Worm (Caenorhabditis elegans) whole organism, L4 larva: Measurements from ENCODE around the gene T09A5.15.

ENCODE experiments used
- F10B5.3 ChIP-seq: sonication (generic microtip); optimal IDR thresholded peaks from 2 replicates; lab custom pipeline; 2016; ENCODE audit warnings: mild to moderate bottlenecking, missing genetic modification characterization, missing compliant biosample characterization
- F26F4.8 ChIP-seq: fragments of 200-800 bp; sonication (Bioruptor generic); conservative IDR thresholded peaks from 2 replicates; pipeline ENCODE4 v1.3.6; 2022; ENCODE audit warnings: missing genetic modification characterization, missing compliant biosample characterization
- F44E2.7 ChIP-seq: fragments of 200-800 bp; sonication (Bioruptor generic); IDR thresholded peaks from 2 replicates; pipeline ENCODE4 v2.1.2; 2022; ENCODE audit warnings: missing genetic modification characterization, missing compliant biosample characterization
- Y5F2A.4 ChIP-seq: fragments of 200-800 bp; sonication (Bioruptor generic); optimal IDR thresholded peaks from 2 replicates; lab custom pipeline; 2018; ENCODE audit warnings: mild to moderate bottlenecking, missing genetic modification characterization, missing compliant biosample characterization
- aha-1 ChIP-seq: fragments of 150-350 bp; peaks from one replicate; lab custom pipeline; 2014; ENCODE audit warnings: missing biosample characterization, missing genetic modification characterization
- ceh-20 ChIP-seq: fragments of 200-800 bp; sonication (Bioruptor generic); IDR thresholded peaks from 2 replicates; pipeline ENCODE4 v1.3.6; 2022; ENCODE audit warnings: missing genetic modification reagents, missing genetic modification characterization, missing compliant biosample characterization
- ceh-62 ChIP-seq: sonication (generic microtip); optimal IDR thresholded peaks from 2 replicates; lab custom pipeline; 2017; ENCODE audit warnings: missing biosample characterization, missing genetic modification characterization
- cey-2 ChIP-seq: sonication (generic microtip); optimal IDR thresholded peaks from 3 replicates; lab custom pipeline; 2017; ENCODE audit warnings: missing genetic modification characterization, mild to moderate bottlenecking, missing compliant biosample characterization, antibody characterized with exemption, borderline replicate concordance; ENCODE audit not compliant: insufficient read depth
- daf-16 ChIP-seq, 3 experiments: sonication (generic microtip); optimal IDR thresholded peaks; 2 replicates each; lab custom pipeline; 2016 to 2017; ENCODE audit warnings: missing genetic modification characterization in 3 of 3, missing genetic modification reagents in 3 of 3, mild to moderate bottlenecking in 2 of 3, missing compliant biosample characterization in 2 of 3, missing biosample characterization in 1 of 3, moderate library complexity in 1 of 3
- dmd-9 ChIP-seq: fragments of 200-800 bp; sonication (Bioruptor generic); IDR thresholded peaks from 2 replicates; pipeline ENCODE4 v1.3.6; 2022; ENCODE audit warnings: missing genetic modification reagents, missing genetic modification characterization, missing compliant biosample characterization
- fkh-10 ChIP-seq: fragments of 150-350 bp; optimal IDR thresholded peaks from 2 replicates; lab custom pipeline; 2014; ENCODE audit warnings: missing biosample characterization, missing genetic modification reagents, missing genetic modification characterization
- hif-1 ChIP-seq, 2 experiments: sonication (generic microtip); optimal IDR thresholded peaks; 2 replicates each; lab custom pipeline; 2016 to 2017; ENCODE audit warnings: missing compliant biosample characterization in 2 of 2, missing genetic modification characterization in 2 of 2, missing genetic modification reagents in 2 of 2, missing genotype in 2 of 2, mild to moderate bottlenecking in 1 of 2
- hlh-11 ChIP-seq: fragments of 200-800 bp; sonication (Bioruptor generic); optimal IDR thresholded peaks from 2 replicates; lab custom pipeline; 2018; ENCODE audit warnings: mild to moderate bottlenecking, missing genetic modification characterization, missing compliant biosample characterization
- hmg-1.1 ChIP-seq: fragments of 200-800 bp; sonication (Bioruptor generic); IDR thresholded peaks from 2 replicates; pipeline ENCODE4 v1.3.6; 2022; ENCODE audit warnings: missing genetic modification reagents, missing genetic modification characterization, missing compliant biosample characterization
- jun-1 ChIP-seq: fragments of 150-350 bp; optimal IDR thresholded peaks from 2 replicates; lab custom pipeline; 2014; ENCODE audit warnings: missing biosample characterization, missing genetic modification reagents, missing genetic modification characterization
- lsy-2 ChIP-seq, 2 experiments: fragments of 150-350 bp in 1 of 2; sonication (generic microtip) in 1 of 2; optimal IDR thresholded peaks; 2 replicates each; lab custom pipeline; 2014 to 2017; ENCODE audit warnings: missing biosample characterization in 2 of 2, missing genetic modification characterization in 2 of 2
- mdl-1 ChIP-seq, 2 experiments: fragments of 150-350 bp in 1 of 2; sonication (generic microtip) in 1 of 2; optimal IDR thresholded peaks; 2 replicates each; lab custom pipeline; 2014 to 2017; ENCODE audit warnings: missing biosample characterization in 2 of 2, missing genetic modification characterization in 2 of 2
- mep-1 ChIP-seq: fragments of 150-350 bp; sonication (generic microtip); optimal IDR thresholded peaks from 3 replicates; lab custom pipeline; 2014; ENCODE audit warnings: missing biosample characterization, missing genetic modification characterization
- mes-2 ChIP-seq: sonication (generic microtip); optimal IDR thresholded peaks from 2 replicates; lab custom pipeline; 2016; ENCODE audit warnings: missing genotype, mild to moderate bottlenecking, missing genetic modification characterization, missing compliant biosample characterization; ENCODE audit not compliant: poor library complexity, severe bottlenecking
- nhr-11 ChIP-seq: fragments of 150-350 bp; optimal IDR thresholded peaks from 2 replicates; lab custom pipeline; 2014; ENCODE audit warnings: missing biosample characterization, missing genetic modification characterization
- nhr-111 ChIP-seq: fragments of 200-800 bp; sonication (Bioruptor generic); optimal IDR thresholded peaks from 2 replicates; lab custom pipeline; 2018; ENCODE audit warnings: mild to moderate bottlenecking, missing genetic modification characterization, missing compliant biosample characterization
- nhr-237 ChIP-seq: sonication (generic microtip); optimal IDR thresholded peaks from 2 replicates; lab custom pipeline; 2017; ENCODE audit warnings: missing biosample characterization, missing genetic modification characterization
- nhr-25 ChIP-seq: sonication (generic microtip); optimal IDR thresholded peaks from 2 replicates; lab custom pipeline; 2017; ENCODE audit warnings: missing genetic modification characterization, mild to moderate bottlenecking, missing compliant biosample characterization, antibody characterized with exemption, moderate library complexity, borderline replicate concordance; ENCODE audit not compliant: insufficient read depth
- nhr-76 ChIP-seq: fragments of 150-350 bp; optimal IDR thresholded peaks from 2 replicates; lab custom pipeline; 2014; ENCODE audit warnings: missing biosample characterization, missing genetic modification characterization
- nhr-77 ChIP-seq: fragments of 150-350 bp; optimal IDR thresholded peaks from 2 replicates; lab custom pipeline; 2014; ENCODE audit warnings: missing biosample characterization, missing genetic modification characterization
- pha-4 ChIP-seq, 2 experiments: fragments of 150-350 bp in 1 of 2; fragments of 200-800 bp in 1 of 2; sonication (Bioruptor generic) in 1 of 2; IDR thresholded peaks in 1 of 2; optimal IDR thresholded peaks in 1 of 2; 2 replicates each; pipeline versions ENCODE4 v1.3.6 to Lab custom; 2014 to 2022; ENCODE audit warnings: missing genetic modification characterization in 2 of 2, missing genetic modification reagents in 2 of 2, missing biosample characterization in 1 of 2, missing compliant biosample characterization in 1 of 2
- rbr-2 ChIP-seq: sonication (generic microtip); optimal IDR thresholded peaks from 2 replicates; lab custom pipeline; 2016; ENCODE audit warnings: missing genotype, missing genetic modification characterization, missing compliant biosample characterization
- sdz-12 ChIP-seq: fragments of 200-800 bp; sonication (Bioruptor generic); optimal IDR thresholded peaks from 2 replicates; lab custom pipeline; 2018; ENCODE audit warnings: mild to moderate bottlenecking, missing genetic modification characterization, missing compliant biosample characterization
- set-16 ChIP-seq: fragments of 200-800 bp; sonication (Bioruptor generic); IDR thresholded peaks from 2 replicates; pipeline ENCODE4 v1.3.6; 2022; ENCODE audit warnings: missing genetic modification reagents, missing genetic modification characterization, missing compliant biosample characterization
- skn-1 ChIP-seq: fragments of 150-350 bp; optimal IDR thresholded peaks from 2 replicates; lab custom pipeline; 2014; ENCODE audit warnings: missing biosample characterization, missing genetic modification characterization
- snpc-1.2 ChIP-seq: fragments of 200-800 bp; sonication (Bioruptor generic); IDR thresholded peaks from 2 replicates; pipeline ENCODE4 v1.3.6; 2022; ENCODE audit warnings: missing genetic modification reagents, missing genetic modification characterization, missing compliant biosample characterization
- snpc-4 ChIP-seq: fragments of 150-350 bp; optimal IDR thresholded peaks from 2 replicates; lab custom pipeline; 2014; ENCODE audit warnings: missing biosample characterization, missing genetic modification characterization
- spr-1 ChIP-seq: sonication (generic microtip); optimal IDR thresholded peaks from 2 replicates; lab custom pipeline; 2016; ENCODE audit warnings: mild to moderate bottlenecking, missing genetic modification characterization, missing compliant biosample characterization
- tag-97 ChIP-seq: fragments of 200-800 bp; sonication (Bioruptor generic); IDR thresholded peaks from 2 replicates; pipeline ENCODE4 v1.3.6; 2022; ENCODE audit warnings: missing genetic modification characterization, missing compliant biosample characterization
- unc-39 ChIP-seq: sonication (generic microtip); optimal IDR thresholded peaks from 2 replicates; lab custom pipeline; 2017; ENCODE audit warnings: missing biosample characterization, missing genetic modification characterization
- unc-62 ChIP-seq, 3 experiments: fragments of 150-350 bp in 1 of 3; sonication (generic microtip); optimal IDR thresholded peaks in 2 of 3; peaks in 1 of 3; 1 replicate in 1 of 3; 2 replicates in 2 of 3; lab custom pipeline; 2014 to 2017; ENCODE audit warnings: missing biosample characterization in 3 of 3, missing genetic modification characterization in 3 of 3, missing genetic modification reagents in 3 of 3, missing genotype in 1 of 3
- vab-7 ChIP-seq: fragments of 200-800 bp; sonication (Bioruptor generic); IDR thresholded peaks from 2 replicates; pipeline ENCODE4 v1.3.6; 2022; ENCODE audit warnings: missing genetic modification reagents, missing genetic modification characterization, missing compliant biosample characterization
- zfp-3 ChIP-seq: fragments of 200-800 bp; sonication (Bioruptor generic); conservative IDR thresholded peaks from 2 replicates; pipeline ENCODE4 v1.3.6; 2022; ENCODE audit warnings: missing genetic modification reagents, missing genetic modification characterization, missing compliant biosample characterization
- zip-2 ChIP-seq: fragments of 150-350 bp; optimal IDR thresholded peaks from 2 replicates; lab custom pipeline; 2014; ENCODE audit warnings: missing biosample characterization, missing genetic modification characterization
- ztf-11 ChIP-seq: fragments of 150-350 bp; optimal IDR thresholded peaks from 2 replicates; lab custom pipeline; 2014; ENCODE audit warnings: missing biosample characterization, missing genetic modification characterization

Gene T09A5.15

DNA sequence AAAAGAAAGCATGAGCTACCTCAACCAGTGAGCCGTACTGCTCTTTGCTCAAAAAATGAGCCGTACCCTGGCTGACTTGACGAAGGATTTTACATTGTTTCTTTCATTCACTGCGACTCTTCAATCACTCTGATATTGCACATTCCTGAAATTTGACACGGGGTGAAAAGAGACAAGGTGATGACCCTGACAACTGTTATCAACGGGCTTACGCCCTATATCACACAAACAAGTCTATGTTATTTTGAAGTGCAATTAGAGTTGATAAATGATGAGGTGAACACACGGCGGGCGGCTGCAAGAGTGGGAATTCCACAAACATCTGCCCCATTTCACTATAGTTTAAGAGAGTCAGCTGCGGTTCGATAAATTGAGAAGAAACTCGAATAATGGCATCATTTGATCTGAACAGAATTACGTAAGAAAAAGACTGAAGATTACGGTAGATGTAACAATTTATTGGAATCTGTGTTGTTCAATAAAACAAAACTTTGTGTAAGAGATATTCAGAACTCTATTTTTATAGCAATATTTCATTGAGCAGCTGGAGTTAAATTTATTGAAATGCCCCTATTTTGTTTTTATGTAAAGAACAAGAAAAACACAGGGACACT is 21.0 kb upstream of the T09A5.15 start (continued):
- TF ChIP-seq tag-97 (no peak), lsy-2 (tag; optimal IDR thresholded peaks at IDR 0.05; lab: Kevin White, UChicago) (peak in 1 of 2 experiments; percentile 44), daf-16 (GFP tag; optimal IDR thresholded peaks at IDR 0.05; lab: Kevin White, UChicago) (peak in 1 of 2 experiments; percentile 96), daf-16 (tag; optimal IDR thresholded peaks at IDR 0.05; lab: Kevin White, UChicago) (no peak), F10B5.3 (tag; lab: Kevin White, UChicago) (no peak), sdz-12 (no peak), F26F4.8 (GFP tag; lab: Robert Waterston, UW) (no peak), nhr-237 (no peak), zfp-3 (GFP tag; lab: Robert Waterston, UW) (no peak), pha-4 (GFP tag; IDR thresholded peaks at IDR 0.05; lab: Robert Waterston, UW) (no peak), pha-4 (tag; optimal IDR thresholded peaks at IDR 0.05; lab: Kevin White, UChicago) (no peak), dmd-9 (GFP tag; lab: Robert Waterston, UW) (no peak), zip-2 (tag; lab: Kevin White, UChicago) (no peak), nhr-11 (tag; lab: Kevin White, UChicago) (peak; percentile 45), snpc-4 (no peak), fkh-10 (no peak), jun-1 (no peak), F44E2.7 (GFP tag; lab: Robert Waterston, UW) (no peak), mes-2 (tag; lab: Kevin White, UChicago) (no peak), snpc-1.2 (GFP tag; lab: Robert Waterston, UW) (no peak), hlh-11 (tag; lab: Kevin White, UChicago) (peak; percentile 64), nhr-25 (tag; lab: Kevin White, UChicago) (no peak), set-16 (GFP tag; lab: Robert Waterston, UW) (no peak), vab-7 (GFP tag; lab: Robert Waterston, UW) (no peak), unc-39 (tag; lab: Kevin White, UChicago) (no peak), nhr-111 (GFP tag; lab: Kevin White, UChicago) (no peak), nhr-76 (tag; lab: Kevin White, UChicago) (no peak), spr-1 (tag; lab: Kevin White, UChicago) (no peak), Y5F2A.4 (GFP tag; lab: Kevin White, UChicago) (no peak), cey-2 (no peak), unc-62 (GFP tag; optimal IDR thresholded peaks at IDR 0.05 in 1 of 2; lab: Kevin White, UChicago) (no peak), unc-62 (tag; optimal IDR thresholded peaks at IDR 0.05; lab: Kevin White, UChicago) (no peak), nhr-77 (tag; lab: Kevin White, UChicago) (no peak), ceh-62 (tag; lab: Kevin White, UChicago) (no peak), hif-1 (tag; optimal IDR thresholded peaks at IDR 0.05; lab: Kevin White, UChicago) (peak in 1 of 2 experiments; percentile 36), aha-1 (tag; lab: Kevin White, UChicago) (peak; percentile 95), ceh-20 (GFP tag; lab: Robert Waterston, UW) (0 out of 2 replicates have a peak, but pooled peaks have one; percentile 61)

DNA sequence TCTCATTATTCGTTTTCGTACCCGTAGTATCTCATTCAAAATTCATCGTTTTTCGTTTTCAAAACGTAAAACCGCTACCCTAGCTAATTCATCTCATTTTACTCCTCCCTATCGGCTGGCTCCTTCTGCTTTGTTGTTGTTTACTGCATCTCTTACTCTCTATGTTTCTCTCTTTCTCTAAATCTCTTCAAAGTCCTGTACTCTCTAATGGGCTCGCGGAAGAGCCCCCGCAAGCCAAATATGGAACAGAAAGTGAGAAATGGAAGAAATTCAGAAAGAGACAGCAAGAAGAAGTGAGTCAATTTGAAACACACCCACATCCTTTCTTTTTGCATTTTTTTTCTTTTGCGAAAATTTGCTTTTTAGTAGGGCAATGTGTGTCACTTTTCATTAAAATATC is 19.1 kb upstream of the T09A5.15 start:
- TF ChIP-seq ztf-11 (tag; lab: Kevin White, UChicago): no peak
- TF ChIP-seq ceh-20 (GFP tag; lab: Robert Waterston, UW): peak; percentile 55; the same call in 1 of the 2 replicates
- TF ChIP-seq rbr-2 (tag; lab: Kevin White, UChicago): peak; percentile 32
- no peak for TF ChIP-seq skn-1 (tag; lab: Kevin White, UChicago)
- peak in 1 of 2 experiments; percentile 28 for TF ChIP-seq mdl-1 (tag; optimal IDR thresholded peaks at IDR 0.05; lab: Kevin White, UChicago)
- peak in 1 of 2 experiments; percentile 45 for TF ChIP-seq lsy-2 (tag; optimal IDR thresholded peaks at IDR 0.05; lab: Kevin White, UChicago)
- peak in 1 of 2 experiments; percentile 56 for TF ChIP-seq daf-16 (GFP tag; optimal IDR thresholded peaks at IDR 0.05; lab: Kevin White, UChicago)
- no peak for TF ChIP-seq daf-16 (tag; optimal IDR thresholded peaks at IDR 0.05; lab: Kevin White, UChicago)
- peak; percentile 79 for TF ChIP-seq hmg-1.1
- TF ChIP-seq mep-1 (tag; lab: Kevin White, UChicago): peak; percentile 10
